Worm (Caenorhabditis elegans) whole organism, young adult: Measurements from ENCODE around the gene gei-13.

Source experiments
- F57A8.1 ChIP-seq: fragments of 200-800 bp; sonication (Bioruptor generic); optimal IDR thresholded peaks from 2 replicates; lab custom pipeline; 2018; ENCODE audit warnings: mild to moderate bottlenecking, missing genetic modification characterization, moderate library complexity, missing compliant biosample characterization
- attf-5 ChIP-seq: fragments of 200-800 bp; sonication (Bioruptor generic); optimal IDR thresholded peaks from 2 replicates; lab custom pipeline; 2018; ENCODE audit warnings: mild to moderate bottlenecking, missing genetic modification characterization, missing compliant biosample characterization
- attf-6 ChIP-seq: fragments of 200-800 bp; sonication (Bioruptor generic); IDR thresholded peaks from 2 replicates; pipeline ENCODE4 v1.3.6; 2022; ENCODE audit warnings: missing genetic modification reagents, missing genetic modification characterization, missing compliant biosample characterization
- dpff-1 ChIP-seq: sonication (generic microtip); optimal IDR thresholded peaks from 2 replicates; lab custom pipeline; 2017; ENCODE audit warnings: mild to moderate bottlenecking, missing genetic modification characterization, missing compliant biosample characterization
- dpl-1 ChIP-seq: fragments of 150-350 bp; optimal IDR thresholded peaks from 2 replicates; lab custom pipeline; 2014; ENCODE audit warnings: missing biosample characterization, missing genetic modification reagents, missing genetic modification characterization
- lsl-1 ChIP-seq: fragments of 200-800 bp; sonication (Bioruptor generic); optimal IDR thresholded peaks from 2 replicates; lab custom pipeline; 2018; ENCODE audit warnings: mild to moderate bottlenecking, missing genetic modification characterization, moderate library complexity, missing compliant biosample characterization
- madf-3 ChIP-seq: fragments of 200-800 bp; sonication (Bioruptor generic); IDR thresholded peaks from 2 replicates; pipeline ENCODE4 v1.3.6; 2022; ENCODE audit warnings: missing genetic modification reagents, missing genetic modification characterization, missing compliant biosample characterization
- mxl-1 ChIP-seq: sonication (generic microtip); optimal IDR thresholded peaks from 2 replicates; lab custom pipeline; 2016; ENCODE audit warnings: missing genetic modification characterization, missing compliant biosample characterization
- sdz-38 ChIP-seq: sonication (generic microtip); optimal IDR thresholded peaks from 2 replicates; lab custom pipeline; 2016; ENCODE audit warnings: missing genotype, missing genetic modification characterization, missing compliant biosample characterization
- snpc-4 ChIP-seq, 5 experiments: fragments of 150-350 bp in 1 of 5; sonication (generic microtip) in 4 of 5; optimal IDR thresholded peaks; 2 replicates each; lab custom pipeline; 2014 to 2018; ENCODE audit warnings: missing genetic modification characterization in 5 of 5, missing biosample characterization in 3 of 5, antibody characterized with exemption in 2 of 5, mild to moderate bottlenecking in 2 of 5, missing compliant biosample characterization in 2 of 5, missing genotype in 2 of 5, moderate library complexity in 2 of 5, missing genetic modification reagents in 1 of 5
- unc-62 ChIP-seq: fragments of 150-350 bp; optimal IDR thresholded peaks from 2 replicates; lab custom pipeline; 2014; ENCODE audit warnings: missing biosample characterization, missing genetic modification reagents, missing genetic modification characterization

ce11 chrIII:9629855-9630254, 7.1 kb downstream of the gei-13 start, which contains the start of gene rpac-19:
- TF ChIP-seq dpff-1 (no peak), dpl-1 (peak; percentile 10), lsl-1 (GFP tag; lab: Kevin White, UChicago) (peak; percentile 57), snpc-4 (GFP tag; optimal IDR thresholded peaks at IDR 0.05; lab: Kevin White, UChicago) (no peak), snpc-4 (tag; optimal IDR thresholded peaks at IDR 0.05; lab: Kevin White, UChicago) (peak in 3 of 4 experiments; percentile 55 to 76 (median 58)), madf-3 (peak; percentile 73; the same call in 1 of the 2 replicates), attf-6 (peak; percentile 60), F57A8.1 (GFP tag; lab: Kevin White, UChicago) (no peak), sdz-38 (tag; lab: Kevin White, UChicago) (no peak), unc-62 (GFP tag; lab: Kevin White, UChicago) (no peak), attf-5 (GFP tag; lab: Kevin White, UChicago) (peak; percentile 79), mxl-1 (tag; lab: Kevin White, UChicago) (peak; percentile 31)
